Fruit fly (Drosophila melanogaster) whole organism, embryonic: Measurements from ENCODE around the gene RhoGAP100F.

Experiments used
- Abd-B ChIP-seq: fragments of 200-800 bp; sonication (Bioruptor generic); optimal IDR thresholded peaks from 2 replicates; lab custom pipeline; 2018; ENCODE audit warnings: missing biosample characterization, mild to moderate bottlenecking, missing genetic modification characterization, moderate library complexity
- Antp ChIP-seq: fragments of 200-800 bp; sonication (Bioruptor generic); optimal IDR thresholded peaks from 3 replicates; lab custom pipeline; 2016; ENCODE audit warnings: missing biosample characterization, missing genetic modification characterization
- Atf6 ChIP-seq: fragments of 200-800 bp; sonication (Bioruptor generic); IDR thresholded peaks from 2 replicates; pipeline ENCODE4 v1.3.6; 2022; ENCODE audit warnings: missing biosample characterization, missing genetic modification characterization
- CG10147 ChIP-seq: fragments of 200-800 bp; sonication (Bioruptor generic); optimal IDR thresholded peaks from 2 replicates; lab custom pipeline; 2019; ENCODE audit warnings: missing biosample characterization, mild to moderate bottlenecking, missing genetic modification characterization, moderate library complexity
- CG10267 ChIP-seq: fragments of 200-800 bp; sonication (Bioruptor generic); optimal IDR thresholded peaks from 2 replicates; lab custom pipeline; 2018; ENCODE audit warnings: missing biosample characterization, mild to moderate bottlenecking, missing genetic modification characterization, moderate library complexity
- CG14965 ChIP-seq: fragments of 200-800 bp; sonication (Bioruptor generic); optimal IDR thresholded peaks from 2 replicates; lab custom pipeline; 2016; ENCODE audit warnings: missing biosample characterization, missing genetic modification characterization, borderline replicate concordance
- CG15073 ChIP-seq: fragments of 200-800 bp; sonication (Bioruptor generic); optimal IDR thresholded peaks from 2 replicates; lab custom pipeline; 2016; ENCODE audit warnings: missing biosample characterization, missing genetic modification characterization
- CG1602 ChIP-seq: fragments of 200-800 bp; sonication (Bioruptor generic); optimal IDR thresholded peaks from 3 replicates; lab custom pipeline; 2016; ENCODE audit warnings: missing biosample characterization, missing genetic modification characterization
- CG16813 ChIP-seq: fragments of 200-800 bp; sonication (Bioruptor generic); IDR thresholded peaks from 3 replicates; pipeline ENCODE4 v1.3.6; 2022; ENCODE audit warnings: missing biosample characterization, missing genetic modification characterization; ENCODE audit not compliant: partially characterized antibody
- CG17802 ChIP-seq: fragments of 200-800 bp; sonication (Bioruptor generic); optimal IDR thresholded peaks from 2 replicates; lab custom pipeline; 2018; ENCODE audit warnings: missing biosample characterization, mild to moderate bottlenecking, missing genetic modification characterization, moderate library complexity
- CG17912 ChIP-seq: fragments of 200-800 bp; sonication (Bioruptor generic); optimal IDR thresholded peaks from 2 replicates; lab custom pipeline; 2018; ENCODE audit warnings: missing biosample characterization, mild to moderate bottlenecking, missing genetic modification characterization
- CG34422 ChIP-seq: fragments of 200-800 bp; sonication (Bioruptor generic); IDR thresholded peaks from 3 replicates; pipeline ENCODE4 v1.3.6; 2022; ENCODE audit warnings: missing biosample characterization, missing genetic modification characterization
- CG3847 ChIP-seq: fragments of 200-800 bp; sonication (Bioruptor generic); IDR thresholded peaks from 2 replicates; pipeline ENCODE4 v1.3.6; 2022; ENCODE audit warnings: missing biosample characterization, missing genetic modification characterization
- CG4282 ChIP-seq: fragments of 200-800 bp; sonication (Bioruptor generic); optimal IDR thresholded peaks from 2 replicates; lab custom pipeline; 2016; ENCODE audit warnings: missing biosample characterization, missing genetic modification characterization
- CG4328 ChIP-seq: fragments of 200-800 bp; sonication (Bioruptor generic); optimal IDR thresholded peaks from 3 replicates; lab custom pipeline; 2017; ENCODE audit warnings: missing biosample characterization, missing genetic modification reagents, missing genetic modification characterization
- CG4617 ChIP-seq: fragments of 200-800 bp; sonication (Bioruptor generic); optimal IDR thresholded peaks from 3 replicates; lab custom pipeline; 2016; ENCODE audit warnings: missing biosample characterization, missing genetic modification characterization, borderline replicate concordance
- CG6813 ChIP-seq: fragments of 200-800 bp; sonication (Bioruptor generic); optimal IDR thresholded peaks from 2 replicates; lab custom pipeline; 2017; ENCODE audit warnings: missing biosample characterization, missing genetic modification characterization, mild to moderate bottlenecking, moderate library complexity, missing genetic modification reagents
- CG6854 ChIP-seq: fragments of 200-800 bp; sonication (Bioruptor generic); optimal IDR thresholded peaks from 3 replicates; lab custom pipeline; 2017; ENCODE audit warnings: missing biosample characterization, mild to moderate bottlenecking, missing genetic modification characterization
- CG9609 ChIP-seq: fragments of 200-800 bp; sonication (Bioruptor generic); optimal IDR thresholded peaks from 3 replicates; lab custom pipeline; 2016; ENCODE audit warnings: missing biosample characterization, missing genetic modification characterization
- CHES-1-like ChIP-seq: fragments of 200-800 bp; sonication (Bioruptor generic); optimal IDR thresholded peaks from 2 replicates; lab custom pipeline; 2016; ENCODE audit warnings: missing biosample characterization, missing genetic modification characterization
- D19B ChIP-seq: fragments of 200-800 bp; sonication (Bioruptor generic); optimal IDR thresholded peaks from 2 replicates; lab custom pipeline; 2017; ENCODE audit warnings: missing biosample characterization, mild to moderate bottlenecking, missing genetic modification characterization
- Dad ChIP-seq: fragments of 200-800 bp; sonication (Bioruptor generic); optimal IDR thresholded peaks from 3 replicates; lab custom pipeline; 2016; ENCODE audit warnings: missing biosample characterization, missing genetic modification characterization
- Dip2 ChIP-seq: fragments of 200-800 bp; sonication (Bioruptor generic); IDR thresholded peaks from 2 replicates; pipeline ENCODE4 v1.3.6; 2022; ENCODE audit warnings: missing biosample characterization, missing genetic modification characterization
- Dip3 ChIP-seq: fragments of 200-800 bp; sonication (Bioruptor generic); optimal IDR thresholded peaks from 3 replicates; lab custom pipeline; 2016; ENCODE audit warnings: missing biosample characterization, missing genetic modification characterization
- Ets65A ChIP-seq: fragments of 200-800 bp; sonication (Bioruptor generic); peaks from one replicate; lab custom pipeline; 2016; ENCODE audit warnings: missing biosample characterization, missing genetic modification characterization
- HmgZ ChIP-seq: fragments of 200-800 bp; sonication (Bioruptor generic); optimal IDR thresholded peaks from 2 replicates; lab custom pipeline; 2018; ENCODE audit warnings: missing biosample characterization, mild to moderate bottlenecking, missing genetic modification characterization
- MTF-1 ChIP-seq: fragments of 200-800 bp; sonication (Bioruptor generic); optimal IDR thresholded peaks from 2 replicates; lab custom pipeline; 2018; ENCODE audit warnings: missing biosample characterization, mild to moderate bottlenecking, missing genetic modification characterization, borderline replicate concordance
- Six4 ChIP-seq: fragments of 200-800 bp; sonication (Bioruptor generic); optimal IDR thresholded peaks from 2 replicates; lab custom pipeline; 2016; ENCODE audit warnings: missing biosample characterization, missing genetic modification characterization
- Spps ChIP-seq: fragments of 200-800 bp; sonication (Bioruptor generic); optimal IDR thresholded peaks from 2 replicates; lab custom pipeline; 2018; ENCODE audit warnings: missing biosample characterization, mild to moderate bottlenecking, missing genetic modification characterization
- ac ChIP-seq: fragments of 200-800 bp; sonication (Bioruptor generic); optimal IDR thresholded peaks from 3 replicates; lab custom pipeline; 2017; ENCODE audit warnings: missing biosample characterization, mild to moderate bottlenecking, missing genetic modification characterization
- btn ChIP-seq: fragments of 200-800 bp; sonication (Bioruptor generic); optimal IDR thresholded peaks from 2 replicates; lab custom pipeline; 2016; ENCODE audit warnings: missing biosample characterization, missing genetic modification characterization
- chn ChIP-seq: fragments of 200-800 bp; sonication (Bioruptor generic); optimal IDR thresholded peaks from 2 replicates; lab custom pipeline; 2016; ENCODE audit warnings: missing biosample characterization, missing genetic modification characterization
- crc ChIP-seq: fragments of 200-800 bp; sonication (Bioruptor generic); optimal IDR thresholded peaks from 2 replicates; lab custom pipeline; 2016; ENCODE audit warnings: missing biosample characterization, missing genetic modification characterization
- croc ChIP-seq: fragments of 200-800 bp; sonication (Bioruptor generic); conservative IDR thresholded peaks from 3 replicates; pipeline ENCODE4 v1.3.6; 2022; ENCODE audit warnings: missing biosample characterization, missing genetic modification characterization
- danr ChIP-seq: fragments of 200-800 bp; sonication (Bioruptor generic); IDR thresholded peaks from 2 replicates; pipeline ENCODE4 v1.3.6; 2022; ENCODE audit warnings: missing biosample characterization, missing genetic modification characterization
- dati ChIP-seq: fragments of 200-800 bp; sonication (Bioruptor generic); IDR thresholded peaks from 2 replicates; pipeline ENCODE4 v1.3.6; 2022; ENCODE audit warnings: missing biosample characterization, missing genetic modification characterization
- dmrt99B ChIP-seq: fragments of 200-800 bp; sonication (Bioruptor generic); optimal IDR thresholded peaks from 2 replicates; lab custom pipeline; 2018; ENCODE audit warnings: missing biosample characterization, mild to moderate bottlenecking, missing genetic modification characterization, moderate library complexity
- eve ChIP-seq, 2 experiments: fragments of >200 bp; optimal IDR thresholded peaks; 2 replicates each; lab custom pipeline; 2017; ENCODE audit warnings: missing biosample characterization in 2 of 2, missing genetic modification characterization in 2 of 2
- gsb-n ChIP-seq: fragments of 200-800 bp; sonication (Bioruptor generic); optimal IDR thresholded peaks from 3 replicates; lab custom pipeline; 2018; ENCODE audit warnings: missing biosample characterization, mild to moderate bottlenecking, missing genetic modification characterization
- lov ChIP-seq, 2 experiments: fragments of 200-800 bp in 1 of 2; fragments of >200 bp in 1 of 2; sonication (Bioruptor generic) in 1 of 2; IDR thresholded peaks in 1 of 2; optimal IDR thresholded peaks in 1 of 2; 2 replicates in 1 of 2; 3 replicates in 1 of 2; pipeline versions ENCODE4 v1.3.6 to Lab custom; 2017 to 2022; ENCODE audit warnings: missing biosample characterization in 1 of 2, missing genetic modification characterization in 1 of 2
- nerfin-2 ChIP-seq: fragments of 200-800 bp; sonication (Bioruptor generic); IDR thresholded peaks from 2 replicates; pipeline ENCODE4 v1.3.6; 2022; ENCODE audit warnings: missing biosample characterization, missing genetic modification characterization; ENCODE audit not compliant: partially characterized antibody
- nom ChIP-seq: fragments of 200-800 bp; sonication (Bioruptor generic); optimal IDR thresholded peaks from 2 replicates; lab custom pipeline; 2017; ENCODE audit warnings: missing biosample characterization, missing genetic modification characterization, mild to moderate bottlenecking, moderate library complexity, missing genetic modification reagents
- oc ChIP-seq: fragments of 200-800 bp; sonication (Bioruptor generic); optimal IDR thresholded peaks from 2 replicates; lab custom pipeline; 2018; ENCODE audit warnings: missing biosample characterization, mild to moderate bottlenecking, missing genetic modification characterization, moderate library complexity
- pan ChIP-seq, 4 experiments: fragments of >200 bp in 3 of 4; fragments of 200-800 bp in 1 of 4; sonication (Bioruptor generic) in 1 of 4; optimal IDR thresholded peaks in 3 of 4; IDR thresholded peaks in 1 of 4; 2 replicates each; pipeline versions ENCODE4 v1.3.6 to Lab custom; 2017 to 2022; ENCODE audit warnings: missing biosample characterization in 2 of 4, missing genetic modification characterization in 2 of 4, mixed read lengths in 1 of 4
- pfk ChIP-seq: fragments of 200-800 bp; sonication (Bioruptor generic); optimal IDR thresholded peaks from 2 replicates; lab custom pipeline; 2018; ENCODE audit warnings: missing biosample characterization, mild to moderate bottlenecking, missing genetic modification characterization, moderate library complexity
- sim ChIP-seq: fragments of 200-800 bp; sonication (Bioruptor generic); IDR thresholded peaks from 2 replicates; pipeline ENCODE4 v1.3.6; 2022; ENCODE audit warnings: missing biosample characterization, missing genetic modification characterization
- trh ChIP-seq: fragments of 200-800 bp; sonication (Bioruptor generic); optimal IDR thresholded peaks from 2 replicates; lab custom pipeline; 2016; ENCODE audit warnings: missing biosample characterization, missing genetic modification characterization
- tup ChIP-seq: fragments of 200-800 bp; sonication (Bioruptor generic); optimal IDR thresholded peaks from 2 replicates; lab custom pipeline; 2016; ENCODE audit warnings: missing biosample characterization, mild to moderate bottlenecking, missing genetic modification characterization, moderate library complexity
- yki ChIP-seq: fragments of >200 bp; optimal IDR thresholded peaks from 3 replicates; lab custom pipeline; 2018
- zf30C ChIP-seq: fragments of 200-800 bp; sonication (Bioruptor generic); optimal IDR thresholded peaks from 3 replicates; lab custom pipeline; 2018; ENCODE audit warnings: missing biosample characterization, mild to moderate bottlenecking, missing genetic modification characterization

The RhoGAP100F gene

DNA sequence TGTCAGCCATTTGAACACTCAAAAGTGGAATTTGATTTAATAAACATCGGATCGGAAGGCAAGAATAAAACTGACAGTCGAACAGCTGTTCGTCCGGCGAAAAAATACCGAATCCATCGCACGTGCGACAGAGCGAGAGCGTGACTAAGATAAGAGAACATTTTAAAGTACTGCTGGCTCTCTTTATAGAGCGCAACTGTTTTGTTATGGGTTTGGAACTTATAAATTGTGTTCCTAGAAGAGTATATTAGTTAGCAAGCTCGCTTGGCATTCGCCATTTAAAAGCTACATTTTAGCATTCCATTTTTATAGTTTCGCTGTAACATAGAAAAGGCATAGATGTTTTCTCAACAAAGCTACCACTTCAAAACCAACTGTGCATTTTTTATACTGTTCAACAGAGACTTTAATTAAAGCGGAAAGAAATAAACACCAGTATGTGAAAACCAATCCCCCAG is 2.3 kb upstream of the RhoGAP100F start, which contains the start of gene Rift (continued):
- TF ChIP-seq Abd-B (GFP tag; lab: Kevin White, UChicago) (no peak), CG17912 (no peak), CG6854 (GFP tag; lab: Kevin White, UChicago) (no peak), HmgZ (tag; lab: Kevin White, UChicago) (peak; percentile 19), croc (GFP tag; lab: Robert Waterston, UW) (no peak), CG4282 (no peak), btn (GFP tag; lab: Kevin White, UChicago) (no peak), zf30C (GFP tag; lab: Kevin White, UChicago) (no peak), sim (GFP tag; lab: Robert Waterston, UW) (no peak), crc (GFP tag; lab: Kevin White, UChicago) (no peak), Ets65A (no peak), pan (optimal IDR thresholded peaks at IDR 0.05; lab: Kevin White, UChicago) (no peak), pan (GFP tag; optimal IDR thresholded peaks at IDR 0.05 in 1 of 2, IDR thresholded peaks at IDR 0.05 in 1 of 2) (peak in 1 of 2 experiments; percentile 43), CG10147 (no peak), lov (optimal IDR thresholded peaks at IDR 0.05; lab: Kevin White, UChicago) (no peak), lov (GFP tag; IDR thresholded peaks at IDR 0.05; lab: Robert Waterston, UW) (no peak), MTF-1 (GFP tag; lab: Kevin White, UChicago) (no peak), Dip3 (no peak), nerfin-2 (GFP tag; lab: Robert Waterston, UW) (no peak), CG6813 (GFP tag; lab: Kevin White, UChicago) (no peak), eve (GFP tag; optimal IDR thresholded peaks at IDR 0.05; lab: Kevin White, UChicago) (no peak), CG4328 (GFP tag; lab: Kevin White, UChicago) (no peak), CG17802 (no peak), CG4617 (no peak), Dad (GFP tag; lab: Kevin White, UChicago) (no peak), pfk (no peak), Spps (tag; lab: Kevin White, UChicago) (no peak), ac (GFP tag; lab: Kevin White, UChicago) (no peak), trh (GFP tag; lab: Kevin White, UChicago) (no peak), nom (GFP tag; lab: Kevin White, UChicago) (peak; percentile 4), CG9609 (GFP tag; lab: Kevin White, UChicago) (peak; percentile 31), yki (lab: Kevin White, UChicago) (no peak), oc (tag; lab: Kevin White, UChicago) (no peak), CHES-1-like (GFP tag; lab: Kevin White, UChicago) (peak; percentile 8), CG14965 (GFP tag; lab: Kevin White, UChicago) (no peak), Atf6 (GFP tag; lab: Robert Waterston, UW) (peak; percentile 60), CG1602 (no peak), dmrt99B (tag; lab: Kevin White, UChicago) (no peak), CG34422 (GFP tag; lab: Robert Waterston, UW) (peak; percentile 55; the same call in 1 of the 3 replicates), chn (GFP tag; lab: Kevin White, UChicago) (no peak), CG3847 (GFP tag; lab: Robert Waterston, UW) (0 out of 2 replicates have a peak, but pooled peaks have one; percentile 33), CG15073 (GFP tag; lab: Kevin White, UChicago) (no peak), CG10267 (peak; percentile 30), danr (GFP tag; lab: Robert Waterston, UW) (no peak), Antp (peak; percentile 31), dati (GFP tag; lab: Robert Waterston, UW) (no peak), CG16813 (GFP tag; lab: Robert Waterston, UW) (no peak), gsb-n (tag; lab: Kevin White, UChicago) (peak; percentile 1), D19B (GFP tag; lab: Kevin White, UChicago) (no peak), Dip2 (GFP tag; lab: Robert Waterston, UW) (no peak), tup (GFP tag; lab: Kevin White, UChicago) (no peak), Six4 (GFP tag; lab: Kevin White, UChicago) (no peak)
